Fruit fly (Drosophila melanogaster) whole organism, embryonic: Measurements from ENCODE around the gene CG17982.

Source experiments
- Bteb2 ChIP-seq: fragments of 200-800 bp; sonication (Bioruptor generic); optimal IDR thresholded peaks from 2 replicates; lab custom pipeline; 2016; ENCODE audit warnings: missing biosample characterization, missing genetic modification characterization
- CG1024 ChIP-seq: fragments of 200-800 bp; sonication (Bioruptor generic); IDR thresholded peaks from 2 replicates; pipeline ENCODE4 v1.3.6; 2022; ENCODE audit warnings: missing biosample characterization, missing genetic modification characterization
- CG10267 ChIP-seq: fragments of 200-800 bp; sonication (Bioruptor generic); optimal IDR thresholded peaks from 2 replicates; lab custom pipeline; 2018; ENCODE audit warnings: missing biosample characterization, mild to moderate bottlenecking, missing genetic modification characterization, moderate library complexity
- CG11247 ChIP-seq: fragments of 200-800 bp; sonication (Bioruptor generic); IDR thresholded peaks from 2 replicates; pipeline ENCODE4 v1.3.6; 2022; ENCODE audit warnings: missing biosample characterization, missing genetic modification characterization
- CG11504 ChIP-seq: fragments of 200-800 bp; sonication (Bioruptor generic); optimal IDR thresholded peaks from 3 replicates; lab custom pipeline; 2019; ENCODE audit warnings: missing biosample characterization, mild to moderate bottlenecking, missing genetic modification characterization, moderate library complexity
- CG12071 ChIP-seq: fragments of 200-800 bp; sonication (Bioruptor generic); optimal IDR thresholded peaks from 3 replicates; lab custom pipeline; 2018; ENCODE audit warnings: missing biosample characterization, mild to moderate bottlenecking, missing genetic modification characterization
- CG12104 ChIP-seq: fragments of 200-800 bp; sonication (Bioruptor generic); optimal IDR thresholded peaks from 3 replicates; lab custom pipeline; 2016; ENCODE audit warnings: missing biosample characterization, missing genetic modification characterization
- CG13894 ChIP-seq: fragments of 200-800 bp; sonication (Bioruptor generic); optimal IDR thresholded peaks from 3 replicates; lab custom pipeline; 2018; ENCODE audit warnings: missing biosample characterization, mild to moderate bottlenecking, missing genetic modification characterization, moderate library complexity
- CG14441 ChIP-seq: fragments of 200-800 bp; sonication (Bioruptor generic); IDR thresholded peaks from 2 replicates; pipeline ENCODE4 v1.3.6; 2022; ENCODE audit warnings: missing biosample characterization, missing genetic modification characterization
- CG16813 ChIP-seq: fragments of 200-800 bp; sonication (Bioruptor generic); IDR thresholded peaks from 3 replicates; pipeline ENCODE4 v1.3.6; 2022; ENCODE audit warnings: missing biosample characterization, missing genetic modification characterization; ENCODE audit not compliant: partially characterized antibody
- CG17802 ChIP-seq: fragments of 200-800 bp; sonication (Bioruptor generic); optimal IDR thresholded peaks from 2 replicates; lab custom pipeline; 2018; ENCODE audit warnings: missing biosample characterization, mild to moderate bottlenecking, missing genetic modification characterization, moderate library complexity
- CG18262 ChIP-seq: fragments of 200-800 bp; optimal IDR thresholded peaks from 3 replicates; lab custom pipeline; 2019; ENCODE audit warnings: missing biosample characterization, mild to moderate bottlenecking, missing genetic modification characterization, moderate library complexity
- CG2120 ChIP-seq: fragments of 200-800 bp; sonication (Bioruptor generic); optimal IDR thresholded peaks from 3 replicates; lab custom pipeline; 2016; ENCODE audit warnings: missing biosample characterization, missing genetic modification characterization
- CG4730 ChIP-seq: fragments of 200-800 bp; sonication (Bioruptor generic); IDR thresholded peaks from 2 replicates; pipeline ENCODE4 v1.3.6; 2022; ENCODE audit warnings: missing biosample characterization, missing genetic modification characterization
- CG6765 ChIP-seq: fragments of 200-800 bp; sonication (Bioruptor generic); optimal IDR thresholded peaks from 3 replicates; lab custom pipeline; 2017; ENCODE audit warnings: missing biosample characterization, mild to moderate bottlenecking, missing genetic modification characterization
- CG7987 ChIP-seq: fragments of 200-800 bp; sonication (Bioruptor generic); optimal IDR thresholded peaks from 2 replicates; lab custom pipeline; 2018; ENCODE audit warnings: missing biosample characterization, mild to moderate bottlenecking, missing genetic modification characterization, moderate library complexity
- CG9727 ChIP-seq: fragments of 200-800 bp; sonication (Bioruptor generic); optimal IDR thresholded peaks from 3 replicates; lab custom pipeline; 2017; ENCODE audit warnings: missing biosample characterization, mild to moderate bottlenecking, missing genetic modification characterization
- CTCF ChIP-seq: fragments of 200-800 bp; sonication (Bioruptor generic); optimal IDR thresholded peaks from 2 replicates; lab custom pipeline; 2017; ENCODE audit warnings: missing biosample characterization, mild to moderate bottlenecking, missing genetic modification characterization, moderate library complexity
- ERR ChIP-seq: fragments of 200-800 bp; sonication (Bioruptor generic); optimal IDR thresholded peaks from 2 replicates; lab custom pipeline; 2016; ENCODE audit warnings: missing biosample characterization, missing genetic modification characterization
- Ets97D ChIP-seq: fragments of 200-800 bp; sonication (Bioruptor generic); optimal IDR thresholded peaks from 3 replicates; lab custom pipeline; 2016; ENCODE audit warnings: missing biosample characterization, missing genetic modification characterization
- HHEX ChIP-seq: fragments of 200-800 bp; sonication (Bioruptor generic); optimal IDR thresholded peaks from 3 replicates; lab custom pipeline; 2017; ENCODE audit warnings: missing biosample characterization, mild to moderate bottlenecking, missing genetic modification characterization, missing genetic modification reagents
- Lim3 ChIP-seq: fragments of 200-800 bp; sonication (Bioruptor generic); IDR thresholded peaks from 2 replicates; pipeline ENCODE4 v1.3.6; 2022; ENCODE audit warnings: missing biosample characterization, missing genetic modification characterization
- Mrtf ChIP-seq: fragments of 200-800 bp; sonication (Bioruptor generic); IDR thresholded peaks from 3 replicates; pipeline ENCODE4 v1.3.6; 2022; ENCODE audit warnings: missing biosample characterization, missing genetic modification characterization
- Neu2 ChIP-seq: fragments of 200-800 bp; sonication (Bioruptor generic); optimal IDR thresholded peaks from 3 replicates; lab custom pipeline; 2016; ENCODE audit warnings: missing biosample characterization, missing genetic modification characterization, borderline replicate concordance
- Nf-YB ChIP-seq: fragments of 200-800 bp; sonication (Bioruptor generic); optimal IDR thresholded peaks from 3 replicates; lab custom pipeline; 2019; ENCODE audit warnings: missing biosample characterization, mild to moderate bottlenecking, missing genetic modification characterization, moderate library complexity
- Nf-YC ChIP-seq: fragments of 200-800 bp; optimal IDR thresholded peaks from 3 replicates; lab custom pipeline; 2019; ENCODE audit warnings: missing biosample characterization, mild to moderate bottlenecking, missing genetic modification characterization, moderate library complexity
- Poxn ChIP-seq: fragments of 200-800 bp; sonication (Bioruptor generic); IDR thresholded peaks from 2 replicates; pipeline ENCODE4 v1.3.6; 2022; ENCODE audit warnings: missing biosample characterization, missing genetic modification characterization
- Ravus ChIP-seq: fragments of 200-800 bp; sonication (Bioruptor generic); IDR thresholded peaks from 2 replicates; pipeline ENCODE4 v1.3.6; 2022; ENCODE audit warnings: missing biosample characterization, missing genetic modification characterization
- Rfx ChIP-seq: fragments of 200-800 bp; sonication (Bioruptor generic); IDR thresholded peaks from 2 replicates; pipeline ENCODE4 v1.3.6; 2022; ENCODE audit warnings: missing biosample characterization, missing genetic modification characterization
- Scr ChIP-seq: fragments of 200-800 bp; sonication (Bioruptor generic); IDR thresholded peaks from 2 replicates; pipeline ENCODE4 v1.3.6; 2022; ENCODE audit warnings: missing biosample characterization, missing genetic modification characterization; ENCODE audit not compliant: partially characterized antibody
- Sin3A ChIP-seq: fragments of >200 bp; optimal IDR thresholded peaks from 2 replicates; lab custom pipeline; 2018
- Sry-δ ChIP-seq: fragments of 200-800 bp; sonication (Bioruptor generic); optimal IDR thresholded peaks from 2 replicates; lab custom pipeline; 2016; ENCODE audit warnings: missing biosample characterization, missing genetic modification characterization
- ase ChIP-seq: fragments of 200-800 bp; sonication (Bioruptor generic); IDR thresholded peaks from 3 replicates; pipeline ENCODE4 v1.3.6; 2022; ENCODE audit warnings: missing biosample characterization, missing genetic modification characterization
- chinmo ChIP-seq: fragments of 200-800 bp; sonication (Bioruptor generic); IDR thresholded peaks from 4 replicates; pipeline ENCODE4 v1.3.6; 2022; ENCODE audit warnings: missing biosample characterization, missing genetic modification characterization; ENCODE audit not compliant: partially characterized antibody
- chn ChIP-seq: fragments of 200-800 bp; sonication (Bioruptor generic); optimal IDR thresholded peaks from 2 replicates; lab custom pipeline; 2016; ENCODE audit warnings: missing biosample characterization, missing genetic modification characterization
- exex ChIP-seq: fragments of 200-800 bp; sonication (Bioruptor generic); optimal IDR thresholded peaks from 4 replicates; lab custom pipeline; 2018; ENCODE audit warnings: missing biosample characterization, mild to moderate bottlenecking, missing genetic modification characterization, moderate library complexity
- fd96Cb ChIP-seq: fragments of 200-800 bp; sonication (Bioruptor generic); optimal IDR thresholded peaks from 2 replicates; lab custom pipeline; 2018; ENCODE audit warnings: missing biosample characterization, mild to moderate bottlenecking, missing genetic modification characterization, moderate library complexity
- grn ChIP-seq: fragments of 200-800 bp; sonication (Bioruptor generic); optimal IDR thresholded peaks from 3 replicates; lab custom pipeline; 2017; ENCODE audit warnings: missing biosample characterization, missing genetic modification characterization
- gro ChIP-seq: fragments of 200-800 bp; sonication (Bioruptor generic); optimal IDR thresholded peaks from 2 replicates; lab custom pipeline; 2016; ENCODE audit warnings: missing biosample characterization, missing genetic modification characterization
- hbn ChIP-seq: fragments of 200-800 bp; sonication (Bioruptor generic); IDR thresholded peaks from 2 replicates; pipeline ENCODE4 v1.3.6; 2022; ENCODE audit warnings: missing biosample characterization, missing genetic modification characterization; ENCODE audit not compliant: partially characterized antibody
- ken ChIP-seq: fragments of 200-800 bp; sonication (Bioruptor generic); IDR thresholded peaks from 3 replicates; pipeline ENCODE4 v1.3.6; 2022; ENCODE audit warnings: missing biosample characterization, missing genetic modification characterization
- klu ChIP-seq: fragments of 200-800 bp; sonication (Bioruptor generic); IDR thresholded peaks from 2 replicates; pipeline ENCODE4 v1.3.6; 2022; ENCODE audit warnings: missing biosample characterization, missing genetic modification characterization
- mam ChIP-seq: fragments of 200-800 bp; sonication (Bioruptor generic); optimal IDR thresholded peaks from 3 replicates; lab custom pipeline; 2016; ENCODE audit warnings: missing biosample characterization, missing genetic modification characterization
- nom ChIP-seq: fragments of 200-800 bp; sonication (Bioruptor generic); optimal IDR thresholded peaks from 2 replicates; lab custom pipeline; 2017; ENCODE audit warnings: missing biosample characterization, missing genetic modification characterization, mild to moderate bottlenecking, moderate library complexity, missing genetic modification reagents
- onecut ChIP-seq: fragments of 200-800 bp; sonication (Bioruptor generic); IDR thresholded peaks from 2 replicates; pipeline ENCODE4 v1.3.6; 2022; ENCODE audit warnings: missing biosample characterization, missing genetic modification characterization
- salm ChIP-seq: fragments of 200-800 bp; sonication (Bioruptor generic); optimal IDR thresholded peaks from 2 replicates; lab custom pipeline; 2018; ENCODE audit warnings: missing biosample characterization, mild to moderate bottlenecking, missing genetic modification characterization
- sens-2 ChIP-seq: fragments of 200-800 bp; sonication (Bioruptor generic); IDR thresholded peaks from 2 replicates; pipeline ENCODE4 v1.3.6; 2022; ENCODE audit warnings: missing biosample characterization, missing genetic modification characterization
- sug ChIP-seq: fragments of 200-800 bp; optimal IDR thresholded peaks from 2 replicates; lab custom pipeline; 2019; ENCODE audit warnings: missing biosample characterization, mild to moderate bottlenecking, missing genetic modification characterization, moderate library complexity
- tin ChIP-seq: fragments of 200-800 bp; sonication (Bioruptor generic); optimal IDR thresholded peaks from 3 replicates; lab custom pipeline; 2016; ENCODE audit warnings: missing biosample characterization, missing genetic modification characterization
- toy ChIP-seq: fragments of 200-800 bp; sonication (Bioruptor generic); IDR thresholded peaks from 2 replicates; pipeline ENCODE4 v1.3.6; 2022; ENCODE audit warnings: missing biosample characterization, missing genetic modification characterization

The CG17982 gene

DNA sequence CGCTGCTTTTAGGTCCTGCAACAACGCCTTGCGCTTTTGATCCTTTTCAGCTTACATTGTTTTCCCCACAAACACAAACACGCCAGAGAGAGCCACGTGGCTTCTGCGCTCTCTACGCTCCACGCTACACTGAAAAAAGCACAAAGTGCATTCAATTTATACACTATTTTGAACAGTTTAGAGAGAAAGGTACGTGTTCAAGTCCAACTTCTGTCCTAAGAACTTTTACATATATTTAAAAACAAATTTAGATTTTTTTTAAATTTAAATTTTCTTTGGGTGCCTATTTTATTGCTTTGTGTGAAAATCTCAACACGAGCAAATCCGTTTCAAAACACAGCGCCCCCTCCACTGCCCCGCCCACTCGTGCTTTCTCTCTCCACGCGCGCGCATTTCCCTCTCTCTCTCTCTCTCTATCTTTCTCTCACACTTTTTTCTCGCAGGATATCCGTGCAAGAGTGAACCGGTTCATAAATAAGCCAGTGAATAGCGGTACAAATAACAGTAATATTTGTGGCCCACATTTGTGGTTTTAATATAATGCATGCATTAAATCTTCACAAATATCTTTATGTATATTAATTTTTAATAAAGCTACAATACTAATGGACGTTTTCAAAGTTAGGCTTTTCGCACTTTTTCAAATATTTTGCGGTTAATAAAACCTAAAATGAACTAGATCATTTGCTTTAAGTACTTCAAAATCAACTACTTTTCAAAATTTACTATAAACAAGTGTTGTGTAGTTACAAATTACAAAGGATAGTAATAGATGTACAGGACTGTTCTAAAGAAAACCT lies 43.4 kb downstream of the CG17982 start (continued):
- TF ChIP-seq CG2120 (GFP tag; lab: Kevin White, UChicago) = peak; percentile 84
- TF ChIP-seq CG9727 (GFP tag; lab: Kevin White, UChicago) = peak; percentile 82
- TF ChIP-seq CG12071 (GFP tag; lab: Kevin White, UChicago) = peak; percentile 71
- TF ChIP-seq salm (tag; lab: Kevin White, UChicago) = peak; percentile 67
- no peak for TF ChIP-seq hbn (GFP tag; lab: Robert Waterston, UW)
- peak; percentile 48 for TF ChIP-seq exex (tag; lab: Kevin White, UChicago)
- TF ChIP-seq Neu2 (GFP tag; lab: Kevin White, UChicago) = no peak
- TF ChIP-seq CG11247 = peak; percentile 81
- TF ChIP-seq Mrtf (GFP tag; lab: Robert Waterston, UW) = peak; percentile 78; the same call in 2 of the 3 replicates
- no peak for TF ChIP-seq ERR (GFP tag; lab: Kevin White, UChicago)
- peak; percentile 62 for TF ChIP-seq CG1024
- TF ChIP-seq CG14441 (GFP tag; lab: Robert Waterston, UW) = peak; percentile 83
- TF ChIP-seq klu (GFP tag; lab: Robert Waterston, UW) = peak; percentile 58; the same call in 1 of the 2 replicates
- TF ChIP-seq ase (GFP tag; lab: Robert Waterston, UW) = peak; percentile 75
- TF ChIP-seq CG17802 = peak; percentile 47
- TF ChIP-seq gro (GFP tag; lab: Kevin White, UChicago) = peak; percentile 46
- TF ChIP-seq Sry-δ (GFP tag; lab: Kevin White, UChicago) = no peak
- peak; percentile 70 for TF ChIP-seq CG6765 (GFP tag; lab: Kevin White, UChicago)
- peak; percentile 52 for TF ChIP-seq Poxn (GFP tag; lab: Robert Waterston, UW)
- TF ChIP-seq Ravus (GFP tag; lab: Robert Waterston, UW) = peak; percentile 67; the same call in 1 of the 2 replicates
- peak; percentile 87 for TF ChIP-seq Rfx
- TF ChIP-seq ken (GFP tag; lab: Robert Waterston, UW) = peak; percentile 90
- TF ChIP-seq Lim3 (GFP tag; lab: Robert Waterston, UW) = no peak
- TF ChIP-seq CG16813 (GFP tag; lab: Robert Waterston, UW) = no peak
- TF ChIP-seq Bteb2 (GFP tag; lab: Kevin White, UChicago) = peak; percentile 57
- peak; percentile 64 for TF ChIP-seq sens-2 (GFP tag; lab: Robert Waterston, UW)
- TF ChIP-seq CG7987 (GFP tag; lab: Kevin White, UChicago) = peak; percentile 59
- peak; percentile 6 for TF ChIP-seq Ets97D (GFP tag; lab: Kevin White, UChicago)
- TF ChIP-seq CG12104 = peak; percentile 68
- peak; percentile 47 for TF ChIP-seq sug
- TF ChIP-seq Nf-YB = peak; percentile 63
- TF ChIP-seq Sin3A (lab: Kevin White, UChicago) = no peak
- TF ChIP-seq chinmo (GFP tag; lab: Robert Waterston, UW) = no peak
- TF ChIP-seq CG10267 (tag; lab: Kevin White, UChicago) = peak; percentile 74
- TF ChIP-seq onecut (GFP tag; lab: Robert Waterston, UW) = peak; percentile 69
- peak; percentile 80 for TF ChIP-seq CG11504
- TF ChIP-seq toy = peak; percentile 63; the same call in 1 of the 2 replicates
- TF ChIP-seq CG13894 (tag; lab: Kevin White, UChicago) = peak; percentile 80
- TF ChIP-seq CG4730 = peak; percentile 80
- peak; percentile 31 for TF ChIP-seq CTCF (GFP tag; lab: Kevin White, UChicago)
- TF ChIP-seq grn = no peak
- peak; percentile 20 for TF ChIP-seq nom
- peak; percentile 67 for TF ChIP-seq chn (GFP tag; lab: Kevin White, UChicago)
- peak; percentile 70 for TF ChIP-seq mam (GFP tag; lab: Kevin White, UChicago)
- peak; percentile 82 for TF ChIP-seq CG18262 (tag; lab: Kevin White, UChicago)
- TF ChIP-seq fd96Cb (tag; lab: Kevin White, UChicago) = peak; percentile 82
- TF ChIP-seq HHEX = peak; percentile 84
- TF ChIP-seq Nf-YC = peak; percentile 62
- peak; percentile 77 for TF ChIP-seq tin (GFP tag; lab: Kevin White, UChicago)
- no peak for TF ChIP-seq Scr (GFP tag; lab: Robert Waterston, UW)
